Fruit fly (Drosophila melanogaster): ENCODE measurements around the gene CG8173.

dm6 chrX:17716814-17717565 is 7.5 kb upstream of the CG8173 start:
- TF ChIP-seq psq (optimal IDR thresholded peaks at IDR 0.05), result no peak
- no peak for TF ChIP-seq CG8478 (optimal IDR thresholded peaks at IDR 0.05)
- TF ChIP-seq Dll (optimal IDR thresholded peaks at IDR 0.05), result no peak

Measured in whole organism.